Fruit fly (Drosophila melanogaster) whole organism, adult: ENCODE results near the gene CG17982.

ENCODE experiments used
- CG1620 ChIP-seq: fragments of 200-800 bp; sonication (Bioruptor generic); optimal IDR thresholded peaks from 2 replicates; lab custom pipeline; 2016; ENCODE audit warnings: missing biosample characterization, missing genetic modification characterization
- cic ChIP-seq: fragments of 200-800 bp; sonication (Bioruptor generic); optimal IDR thresholded peaks from 2 replicates; lab custom pipeline; 2017; ENCODE audit warnings: missing biosample characterization, mild to moderate bottlenecking, missing genetic modification characterization, moderate library complexity

DNA sequence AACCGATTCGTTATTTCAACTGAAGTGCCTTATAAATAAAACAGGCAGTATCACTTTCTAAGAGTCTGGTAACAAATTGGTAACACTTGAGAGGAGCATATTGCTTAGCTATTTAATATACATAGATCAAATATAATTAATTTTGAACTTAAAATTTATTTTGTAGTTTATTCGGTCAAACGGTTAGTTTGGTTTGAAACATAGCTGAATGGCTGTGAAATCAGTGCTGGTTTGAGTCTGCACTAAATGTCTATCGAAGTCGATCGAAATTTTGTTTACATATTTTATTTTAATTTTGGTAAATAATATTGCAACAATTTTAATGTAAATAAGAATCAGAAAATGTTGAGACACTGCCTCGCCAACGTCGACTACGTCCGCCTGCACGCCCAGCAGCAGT lies 4.9 kb upstream of the CG17982 start, which contains the start of gene CG10959:
- TF ChIP-seq cic (GFP tag; lab: Kevin White, UChicago): no peak
- no peak for TF ChIP-seq CG1620 (GFP tag; lab: Kevin White, UChicago)
